Fruit fly (Drosophila melanogaster): ENCODE data around the gene CG13674.

CG13674 gene

dm6 chr3L:8197779-8198279, 21.0 kb downstream of the CG13674 start, which contains the start of the genes UbcE2M and Dhps (continued):
- TF ChIP-seq fd3F (GFP tag; optimal IDR thresholded peaks at IDR 0.05): peak; percentile 68
- peak; percentile 33 for TF ChIP-seq CG2129 (GFP tag; IDR thresholded peaks at IDR 0.05; ENCODE audit: partially characterized antibody)
- no peak for TF ChIP-seq Hmx (GFP tag; optimal IDR thresholded peaks at IDR 0.05)
- TF ChIP-seq ems (GFP tag; optimal IDR thresholded peaks at IDR 0.05): no peak
- peak; percentile 91 for TF ChIP-seq CG7928 (GFP tag; optimal IDR thresholded peaks at IDR 0.05)
- TF ChIP-seq NFAT (GFP tag; IDR thresholded peaks at IDR 0.05): peak; percentile 62
- TF ChIP-seq CG30431 (GFP tag; optimal IDR thresholded peaks at IDR 0.05): peak; percentile 61
- no peak for TF ChIP-seq Vsx1 (GFP tag; optimal IDR thresholded peaks at IDR 0.05)
- TF ChIP-seq wdn (GFP tag; IDR thresholded peaks at IDR 0.05): peak; percentile 40; the same call in 1 of the 2 replicates
- no peak for TF ChIP-seq Tbp (GFP tag; optimal IDR thresholded peaks at IDR 0.05)
- peak; percentile 66 for TF ChIP-seq CG8388 (GFP tag; optimal IDR thresholded peaks at IDR 0.05)
- peak; percentile 69; the same call in 1 of the 2 replicates for TF ChIP-seq MBD-R2 (GFP tag; IDR thresholded peaks at IDR 0.05)
- no peak for TF ChIP-seq ro (GFP tag; IDR thresholded peaks at IDR 0.05)
- peak; percentile 37; the same call in 1 of the 2 replicates for TF ChIP-seq vvl (GFP tag; IDR thresholded peaks at IDR 0.05)
- TF ChIP-seq pho (GFP tag; optimal IDR thresholded peaks at IDR 0.05): peak; percentile 48
- no peak for TF ChIP-seq CG12219 (GFP tag; optimal IDR thresholded peaks at IDR 0.05)
- TF ChIP-seq ato (GFP tag; IDR thresholded peaks at IDR 0.05; ENCODE audit: partially characterized antibody): 0 out of 2 replicates have a peak, but pooled peaks have one; percentile 31
- TF ChIP-seq grn (GFP tag; optimal IDR thresholded peaks at IDR 0.05): no peak
- TF ChIP-seq slou (GFP tag; optimal IDR thresholded peaks at IDR 0.05): peak; percentile 22
- TF ChIP-seq MTF-1 (GFP tag; optimal IDR thresholded peaks at IDR 0.05; ENCODE audit: borderline replicate concordance): no peak
- peak; percentile 42 for TF ChIP-seq trh (GFP tag; optimal IDR thresholded peaks at IDR 0.05)
- TF ChIP-seq Fer3 (tag; optimal IDR thresholded peaks at IDR 0.05): peak; percentile 76
- TF ChIP-seq CG17359 (tag; optimal IDR thresholded peaks at IDR 0.05): peak; percentile 63
- TF ChIP-seq pzg (GFP tag; optimal IDR thresholded peaks at IDR 0.05): peak; percentile 55
- no peak for TF ChIP-seq Blimp-1 (GFP tag; optimal IDR thresholded peaks at IDR 0.05)
- TF ChIP-seq CG4730 (GFP tag; IDR thresholded peaks at IDR 0.05): peak; percentile 27; the same call in 1 of the 2 replicates
- peak; percentile 80 for TF ChIP-seq Dek (tag; optimal IDR thresholded peaks at IDR 0.05)
- no peak for TF ChIP-seq CG11723 (GFP tag; optimal IDR thresholded peaks at IDR 0.05)
- peak; percentile 20 for TF ChIP-seq Lhr (GFP tag; optimal IDR thresholded peaks at IDR 0.05)
- TF ChIP-seq BtbVII (GFP tag; optimal IDR thresholded peaks at IDR 0.05): peak; percentile 46
- TF ChIP-seq croc (GFP tag; conservative IDR thresholded peaks at IDR 0.05): peak; percentile 57
- TF ChIP-seq CG4282 (GFP tag; optimal IDR thresholded peaks at IDR 0.05): no peak
- peak in 1 of 3 experiments; percentile 78 for TF ChIP-seq lola (GFP tag; optimal IDR thresholded peaks at IDR 0.05)
- peak; percentile 54 for TF ChIP-seq H2.0 (GFP tag; IDR thresholded peaks at IDR 0.05)
- no peak for TF ChIP-seq lov (optimal IDR thresholded peaks at IDR 0.05)
- TF ChIP-seq lov (GFP tag; IDR thresholded peaks at IDR 0.05): no peak
- no peak for TF ChIP-seq pan (optimal IDR thresholded peaks at IDR 0.05)
- peak in 1 of 2 experiments; percentile 57 for TF ChIP-seq pan (GFP tag; optimal IDR thresholded peaks at IDR 0.05 in 1 of 2, IDR thresholded peaks at IDR 0.05 in 1 of 2)
- TF ChIP-seq zen (tag; optimal IDR thresholded peaks at IDR 0.05): peak; percentile 79
- peak; percentile 84 for TF ChIP-seq CG13424 (tag; optimal IDR thresholded peaks at IDR 0.05)
- no peak for TF ChIP-seq ash1 (GFP tag; optimal IDR thresholded peaks at IDR 0.05)
- peak; percentile 52 for TF ChIP-seq dm (GFP tag; optimal IDR thresholded peaks at IDR 0.05)
- peak; percentile 66 for TF ChIP-seq unpg (GFP tag; optimal IDR thresholded peaks at IDR 0.05)
- TF ChIP-seq vfl (GFP tag; optimal IDR thresholded peaks at IDR 0.05): peak; percentile 29
- no peak for TF ChIP-seq Eip74EF (GFP tag; optimal IDR thresholded peaks at IDR 0.05)
- TF ChIP-seq C15 (GFP tag; IDR thresholded peaks at IDR 0.05): no peak
- TF ChIP-seq CG1529 (GFP tag; optimal IDR thresholded peaks at IDR 0.05): peak; percentile 3
- no peak for TF ChIP-seq Nf-YC (tag; optimal IDR thresholded peaks at IDR 0.05)
- TF ChIP-seq amos (GFP tag; IDR thresholded peaks at IDR 0.05; ENCODE audit: partially characterized antibody): peak; percentile 84
- TF ChIP-seq Asciz (GFP tag; optimal IDR thresholded peaks at IDR 0.05): no peak

Measured in whole organism, embryonic.